Fruit fly (Drosophila melanogaster): Measurements from ENCODE around the gene Got2.

Gene Got2

DNA sequence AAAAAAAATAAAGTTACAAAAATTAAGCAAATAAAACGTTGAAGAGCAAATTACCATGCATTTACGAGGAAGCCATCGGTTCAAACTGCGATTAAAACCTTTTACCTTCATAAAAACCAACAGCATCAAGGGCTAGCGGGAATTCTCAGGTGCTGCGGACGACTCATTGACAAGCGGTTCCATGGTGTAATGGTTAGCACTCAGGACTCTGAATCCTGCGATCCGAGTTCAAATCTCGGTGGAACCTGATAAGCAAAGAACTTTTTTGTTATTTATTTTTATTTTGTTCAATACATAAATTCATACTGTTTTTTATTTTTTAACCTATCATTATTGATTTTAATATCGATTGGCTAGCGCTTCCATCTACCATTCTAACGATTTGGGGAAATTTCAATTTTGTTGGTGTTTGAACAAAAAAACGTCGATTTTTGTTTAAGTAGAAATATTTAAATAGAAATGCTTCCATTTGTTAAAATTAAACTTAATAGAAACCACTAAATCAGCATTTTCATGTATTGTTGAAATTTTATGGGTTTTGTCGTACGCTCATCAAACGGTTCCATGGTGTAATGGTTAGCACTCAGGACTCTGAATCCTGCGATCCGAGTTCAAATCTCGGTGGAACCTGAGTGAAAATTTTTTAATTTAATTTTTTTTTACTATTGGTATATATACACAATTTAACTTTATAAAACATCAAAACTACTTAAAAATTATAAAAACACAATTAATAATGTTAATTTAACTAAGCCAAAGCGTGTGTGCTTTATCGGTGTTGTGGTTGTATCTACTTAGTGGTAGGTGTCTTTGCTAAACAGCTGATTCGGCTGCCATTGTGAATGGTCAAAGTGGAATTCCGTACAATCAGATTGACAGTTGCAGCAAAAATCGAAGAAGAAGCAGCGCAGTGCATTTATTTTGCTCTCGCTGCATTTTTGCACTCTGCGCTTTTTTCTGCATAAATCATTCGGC, 21.7 kb upstream of the Got2 start, which contains the start of gene CG4238 (continued):
- no peak for TF ChIP-seq CG18011 (GFP tag; optimal IDR thresholded peaks at IDR 0.05)

DNA sequence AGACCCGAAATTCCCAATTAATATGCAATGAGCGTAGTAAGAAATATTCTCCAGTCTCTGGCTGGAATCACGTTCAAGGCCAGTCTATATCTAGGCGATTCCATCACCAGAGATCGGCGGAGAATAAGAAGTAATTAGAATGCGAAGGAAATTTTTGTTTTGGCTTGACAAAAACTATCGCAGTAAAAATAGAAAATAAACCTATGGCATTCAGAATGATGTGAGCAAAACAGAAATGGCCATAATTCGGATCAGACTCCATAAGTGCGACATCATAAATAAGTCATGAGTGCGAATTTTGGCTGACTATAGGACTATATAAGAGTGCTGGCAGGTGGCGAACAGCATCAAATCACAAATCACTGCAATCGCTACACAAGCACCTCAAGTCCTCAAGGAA, 20.6 kb upstream of the Got2 start, which contains the start of gene Nplp4:
TSS of gene Nplp4 (plus strand) at position 301 of the 400 bp plus-strand sequence.
- no peak for TF ChIP-seq grn (GFP tag; optimal IDR thresholded peaks at IDR 0.05)
- no peak for TF ChIP-seq ERR (GFP tag; optimal IDR thresholded peaks at IDR 0.05)
- no peak for TF ChIP-seq CG12219 (GFP tag; optimal IDR thresholded peaks at IDR 0.05)
- TF ChIP-seq Sry-β (GFP tag; optimal IDR thresholded peaks at IDR 0.05) = no peak
- TF ChIP-seq CG14860 (GFP tag; IDR thresholded peaks at IDR 0.05; ENCODE audit: partially characterized antibody) = no peak
- TF ChIP-seq sisA (GFP tag; IDR thresholded peaks at IDR 0.05) = no peak
- no peak for TF ChIP-seq CG6813 (GFP tag; optimal IDR thresholded peaks at IDR 0.05)
- TF ChIP-seq CG2199 (GFP tag; IDR thresholded peaks at IDR 0.05) = no peak
- no peak for TF ChIP-seq az2 (GFP tag; optimal IDR thresholded peaks at IDR 0.05)
- TF ChIP-seq bbx (GFP tag; IDR thresholded peaks at IDR 0.05; ENCODE audit: partially characterized antibody) = no peak

DNA sequence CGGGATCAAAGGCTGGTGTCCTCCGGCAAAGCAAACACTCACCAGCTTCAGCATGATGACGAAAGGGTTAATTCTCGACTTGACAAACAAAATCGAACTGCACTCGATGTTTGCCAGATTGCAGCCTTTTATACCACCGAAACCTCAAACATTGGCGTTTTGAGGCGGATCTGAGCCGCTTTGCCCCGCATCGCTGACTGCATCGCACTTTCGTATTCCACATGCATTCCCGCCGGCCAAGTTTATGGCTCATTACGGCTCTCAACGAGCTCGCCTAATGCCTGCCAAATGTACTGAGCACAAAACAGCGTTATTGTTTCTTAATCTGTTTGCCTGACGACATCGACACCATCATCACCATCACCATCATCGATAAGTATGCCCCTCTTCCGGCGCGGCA, 19.5 kb upstream of the Got2 start, which contains the start of gene CG15353:
TSS of gene CG15353 (minus strand) at position 101 of the 400 bp plus-strand sequence.
- TF ChIP-seq Hey (tag; optimal IDR thresholded peaks at IDR 0.05) = no peak
- TF ChIP-seq h (optimal IDR thresholded peaks at IDR 0.05) = no peak
- no peak for TF ChIP-seq CG12769 (tag; optimal IDR thresholded peaks at IDR 0.05)
- no peak for TF ChIP-seq usp (GFP tag; optimal IDR thresholded peaks at IDR 0.05)
- TF ChIP-seq H2.0 (GFP tag; IDR thresholded peaks at IDR 0.05) = no peak
- TF ChIP-seq Dref (GFP tag; IDR thresholded peaks at IDR 0.05) = 0 out of 2 replicates have a peak, but pooled peaks have one; percentile 22
- no peak for TF ChIP-seq CG9876 (GFP tag; optimal IDR thresholded peaks at IDR 0.05)

DNA sequence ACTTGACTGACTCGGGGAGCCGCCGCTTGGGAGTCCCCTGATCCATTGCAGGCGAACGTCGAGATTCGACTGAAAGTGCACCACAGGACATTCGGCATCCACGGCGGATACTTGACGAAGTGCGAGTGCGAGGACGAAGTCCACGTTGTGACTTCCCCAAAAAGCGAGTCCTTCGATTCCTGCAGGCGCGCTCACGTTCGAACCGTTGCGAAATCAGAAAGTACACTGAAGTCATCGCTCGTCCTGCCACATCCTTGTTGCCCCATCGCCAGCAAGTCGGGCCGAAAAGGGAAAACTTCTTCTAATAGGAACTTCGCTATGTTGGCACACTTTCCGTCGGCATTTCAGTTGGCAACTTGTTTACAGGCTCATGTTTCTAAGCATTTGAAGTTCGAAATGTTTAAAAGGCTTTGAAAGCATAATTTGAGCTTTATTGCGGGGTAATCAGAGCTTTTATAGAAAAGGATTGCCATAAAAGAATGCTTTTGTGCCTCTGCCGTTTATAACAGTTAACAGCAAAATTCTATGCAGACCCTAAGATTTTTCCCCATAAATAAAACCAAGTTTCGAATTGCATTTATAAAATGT, 18.6 kb upstream of the Got2 start, which contains the start of gene CG33543:
TSS of gene CG33543 (minus strand) at position 232 of the 588 bp plus-strand sequence.
- TF ChIP-seq CG13624 (GFP tag; optimal IDR thresholded peaks at IDR 0.05) (no peak), Sin3A (optimal IDR thresholded peaks at IDR 0.05) (no peak), CG11560 (tag; IDR thresholded peaks at IDR 0.05) (0 out of 3 replicates have a peak, but pooled peaks have one; percentile 27), CG11504 (tag; optimal IDR thresholded peaks at IDR 0.05) (peak; percentile 98), nerfin-1 (tag; optimal IDR thresholded peaks at IDR 0.05) (no peak), Deaf1 (tag; optimal IDR thresholded peaks at IDR 0.05) (peak; percentile 94), chinmo (GFP tag; IDR thresholded peaks at IDR 0.05; ENCODE audit: partially characterized antibody) (0 out of 4 replicates have a peak, but pooled peaks have one; percentile 30), CG2889 (GFP tag; IDR thresholded peaks at IDR 0.05) (0 out of 3 replicates have a peak, but pooled peaks have one; percentile 29), Jarid2 (GFP tag; optimal IDR thresholded peaks at IDR 0.05) (no peak), Dbx (GFP tag; IDR thresholded peaks at IDR 0.05) (0 out of 3 replicates have a peak, but pooled peaks have one; percentile 25)

DNA sequence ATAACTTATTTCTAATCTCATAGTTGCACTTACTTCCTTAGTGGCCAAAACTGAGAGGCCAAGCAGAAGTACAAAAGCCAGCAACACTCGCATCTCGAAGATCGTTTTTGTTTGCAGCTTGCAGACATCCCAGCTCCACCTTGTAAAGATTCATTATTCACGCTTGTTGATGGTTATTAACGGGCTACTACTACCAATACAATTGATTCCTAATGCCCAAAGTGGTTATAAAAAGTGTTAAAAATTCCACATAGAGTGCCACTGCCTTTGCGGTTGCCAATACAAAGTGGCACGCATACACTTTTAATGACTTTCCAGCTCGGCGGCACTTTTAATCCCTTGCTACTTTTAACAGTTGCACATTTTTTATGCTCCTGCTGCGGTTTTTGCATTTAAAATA, 4.5 kb upstream of the Got2 start, which contains the start of gene Obp22a:
TSS of gene Obp22a (minus strand) at position 101 of the 400 bp plus-strand sequence.
- TF ChIP-seq aop (GFP tag; IDR thresholded peaks at IDR 0.05) (no peak), hth (optimal IDR thresholded peaks at IDR 0.05) (no peak), CG17568 (GFP tag; optimal IDR thresholded peaks at IDR 0.05) (no peak)

Data from whole organism, embryonic.